Worm (Caenorhabditis elegans): ENCODE measurements around the gene srg-50.

Gene srg-50

ce11 chrIV:7083382-7083784 is 8.4 kb upstream of the srg-50 start, which contains the start of gene Y43B11AR.3 (continued):
- TF ChIP-seq ceh-20 (GFP tag; IDR thresholded peaks at IDR 0.05), result no peak
- peak; percentile 39 for TF ChIP-seq mes-2 (tag; optimal IDR thresholded peaks at IDR 0.05; ENCODE audit: poor library complexity, severe bottlenecking)
- TF ChIP-seq gei-8 (GFP tag; optimal IDR thresholded peaks at IDR 0.05), result peak; percentile 17
- TF ChIP-seq snpc-1.2 (GFP tag; IDR thresholded peaks at IDR 0.05), result peak; percentile 94
- no peak for TF ChIP-seq ceh-28 (tag; optimal IDR thresholded peaks at IDR 0.05)
- no peak for TF ChIP-seq mxl-2 (GFP tag; conservative IDR thresholded peaks at IDR 0.05)
- peak; percentile 66; the same call in 1 of the 2 replicates for TF ChIP-seq mdt-29 (GFP tag; IDR thresholded peaks at IDR 0.05)
- no peak for TF ChIP-seq ztf-7 (tag; optimal IDR thresholded peaks at IDR 0.05)
- no peak for TF ChIP-seq dve-1 (tag; optimal IDR thresholded peaks at IDR 0.05; ENCODE audit: insufficient read depth)
- no peak for TF ChIP-seq skn-1 (tag; optimal IDR thresholded peaks at IDR 0.05)
- peak; percentile 75 for TF ChIP-seq arid-1 (GFP tag; conservative IDR thresholded peaks at IDR 0.05)
- TF ChIP-seq hmg-1.1 (GFP tag; IDR thresholded peaks at IDR 0.05), result no peak
- TF ChIP-seq aha-1 (tag), result no peak
- TF ChIP-seq set-16 (GFP tag; IDR thresholded peaks at IDR 0.05), result no peak
- TF ChIP-seq spr-3 (GFP tag; optimal IDR thresholded peaks at IDR 0.05), result peak; percentile 49
- TF ChIP-seq vab-7 (GFP tag; IDR thresholded peaks at IDR 0.05), result peak; percentile 54; the same call in 1 of the 2 replicates
- TF ChIP-seq Y48G9A.11 (GFP tag; IDR thresholded peaks at IDR 0.05), result peak; percentile 85; the same call in 1 of the 2 replicates
- TF ChIP-seq nhr-111 (GFP tag; optimal IDR thresholded peaks at IDR 0.05), result no peak
- no peak for TF ChIP-seq lin-15B (tag; optimal IDR thresholded peaks at IDR 0.05)
- 0 out of 2 replicates have a peak, but pooled peaks have one; percentile 61 for TF ChIP-seq F44E2.7 (GFP tag; IDR thresholded peaks at IDR 0.05)
- TF ChIP-seq nhr-76 (tag; optimal IDR thresholded peaks at IDR 0.05), result no peak
- TF ChIP-seq ceh-82 (tag; optimal IDR thresholded peaks at IDR 0.05), result no peak
- TF ChIP-seq zag-1 (tag; optimal IDR thresholded peaks at IDR 0.05), result no peak

ce11 chrIV:7081214-7081613 is 6.3 kb upstream of the srg-50 start, which contains the start of gene Y43B11AR.1:
Gene Y43B11AR.1, plus strand, starts transcription at chrIV:7081514.
- TF ChIP-seq lin-13 (GFP tag; optimal IDR thresholded peaks at IDR 0.05), result no peak
- TF ChIP-seq ceh-32 (tag; optimal IDR thresholded peaks at IDR 0.05; ENCODE audit: poor library complexity), result no peak
- TF ChIP-seq nhr-102 (tag; optimal IDR thresholded peaks at IDR 0.05), result no peak
- TF ChIP-seq nhr-111 (GFP tag; optimal IDR thresholded peaks at IDR 0.05), result no peak
- TF ChIP-seq mxl-3 (GFP tag; optimal IDR thresholded peaks at IDR 0.05), result no peak
- TF ChIP-seq fos-1 (tag; optimal IDR thresholded peaks at IDR 0.05), result no peak
- TF ChIP-seq ces-1 (GFP tag; optimal IDR thresholded peaks at IDR 0.05), result no peak
- TF ChIP-seq spr-1 (tag; optimal IDR thresholded peaks at IDR 0.05), result no peak

DNA sequence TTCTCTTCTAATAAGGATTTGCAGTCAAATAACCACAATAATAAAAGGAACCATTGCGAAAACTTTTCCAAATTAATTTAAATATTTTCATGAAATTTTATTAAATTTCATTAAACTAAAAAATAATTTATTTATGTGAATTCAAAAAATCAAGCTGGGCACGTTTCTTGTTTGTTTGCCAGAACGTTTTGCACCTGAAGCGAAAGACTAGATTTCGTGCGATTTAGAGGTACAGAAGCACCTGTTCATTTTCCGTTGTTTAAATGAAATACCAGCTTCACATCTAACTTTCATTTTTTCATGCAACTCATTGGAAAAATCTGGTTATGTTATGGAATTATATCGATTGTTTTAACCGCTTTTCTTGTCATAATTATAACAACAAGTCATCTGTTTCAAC is 2.9 kb downstream of the srg-50 start, which contains the start of gene srg-48:
TSS of gene srg-48 (plus strand) at position 301 of the 400 bp plus-strand sequence.
- TF ChIP-seq daf-12 (tag; optimal IDR thresholded peaks at IDR 0.05) (no peak), lin-1 (GFP tag; IDR thresholded peaks at IDR 0.05) (no peak), nhr-28 (tag; optimal IDR thresholded peaks at IDR 0.05) (no peak), nhr-10 (tag; optimal IDR thresholded peaks at IDR 0.05) (no peak), mes-2 (tag; optimal IDR thresholded peaks at IDR 0.05; ENCODE audit: poor library complexity, severe bottlenecking) (no peak), pha-4 (GFP tag; IDR thresholded peaks at IDR 0.05) (no peak), pha-4 (tag; optimal IDR thresholded peaks at IDR 0.05) (no peak)

ce11 chrIV:7067446-7067845 is 7.5 kb downstream of the srg-50 start:
- TF ChIP-seq unc-62 (GFP tag; optimal IDR thresholded peaks at IDR 0.05 in 1 of 2) (peak in 1 of 2 experiments; percentile 93), unc-62 (tag; optimal IDR thresholded peaks at IDR 0.05) (no peak), zip-11 (GFP tag; IDR thresholded peaks at IDR 0.05) (no peak)
